Fruit fly (Drosophila melanogaster) whole organism, embryonic: ENCODE measurements around the gene CG34298.

Experiments used
- Ada2b ChIP-seq: fragments of 200-800 bp; sonication (Bioruptor generic); IDR thresholded peaks from 2 replicates; pipeline ENCODE4 v1.3.6; 2022; ENCODE audit warnings: missing biosample characterization, missing genetic modification characterization
- Adf1 ChIP-seq: fragments of 200-800 bp; sonication (Bioruptor generic); IDR thresholded peaks from 2 replicates; pipeline ENCODE4 v1.3.6; 2022; ENCODE audit warnings: missing biosample characterization, missing genetic modification characterization
- BtbVII ChIP-seq: fragments of 200-800 bp; sonication (Bioruptor generic); optimal IDR thresholded peaks from 3 replicates; lab custom pipeline; 2017; ENCODE audit warnings: missing biosample characterization, mild to moderate bottlenecking, missing genetic modification characterization
- CG10366 ChIP-seq: fragments of 200-800 bp; sonication (Bioruptor generic); IDR thresholded peaks from 2 replicates; pipeline ENCODE4 v1.3.6; 2022; ENCODE audit warnings: missing biosample characterization, missing genetic modification characterization
- CG11247 ChIP-seq: fragments of 200-800 bp; sonication (Bioruptor generic); IDR thresholded peaks from 2 replicates; pipeline ENCODE4 v1.3.6; 2022; ENCODE audit warnings: missing biosample characterization, missing genetic modification characterization
- CG14441 ChIP-seq: fragments of 200-800 bp; sonication (Bioruptor generic); IDR thresholded peaks from 2 replicates; pipeline ENCODE4 v1.3.6; 2022; ENCODE audit warnings: missing biosample characterization, missing genetic modification characterization
- CG15269 ChIP-seq: fragments of 200-800 bp; sonication (Bioruptor generic); optimal IDR thresholded peaks from 2 replicates; lab custom pipeline; 2018; ENCODE audit warnings: missing biosample characterization, mild to moderate bottlenecking, missing genetic modification characterization, moderate library complexity
- CG1603 ChIP-seq: fragments of 200-800 bp; sonication (Bioruptor generic); optimal IDR thresholded peaks from 2 replicates; lab custom pipeline; 2019; ENCODE audit warnings: missing biosample characterization, mild to moderate bottlenecking, missing genetic modification characterization, moderate library complexity
- CG17829 ChIP-seq: fragments of 200-800 bp; optimal IDR thresholded peaks from 2 replicates; lab custom pipeline; 2019; ENCODE audit warnings: missing biosample characterization, mild to moderate bottlenecking, missing genetic modification characterization, moderate library complexity
- CG18476 ChIP-seq: fragments of 200-800 bp; sonication (Bioruptor generic); optimal IDR thresholded peaks from 2 replicates; lab custom pipeline; 2016; ENCODE audit warnings: missing biosample characterization, mild to moderate bottlenecking, missing genetic modification characterization
- CG31441 ChIP-seq: fragments of 200-800 bp; sonication (Bioruptor generic); IDR thresholded peaks from 2 replicates; pipeline ENCODE4 v1.3.6; 2022; ENCODE audit warnings: missing biosample characterization, missing genetic modification characterization
- CG7372 ChIP-seq: fragments of 200-800 bp; sonication (Bioruptor generic); IDR thresholded peaks from 2 replicates; pipeline ENCODE4 v1.3.6; 2022; ENCODE audit warnings: missing biosample characterization, missing genetic modification characterization
- CG7839 ChIP-seq: fragments of 200-800 bp; sonication (Bioruptor generic); optimal IDR thresholded peaks from 3 replicates; lab custom pipeline; 2018; ENCODE audit warnings: missing biosample characterization, mild to moderate bottlenecking, missing genetic modification characterization, moderate library complexity
- CG7963 ChIP-seq: fragments of 200-800 bp; sonication (Bioruptor generic); IDR thresholded peaks from 3 replicates; pipeline ENCODE4 v1.3.6; 2022; ENCODE audit warnings: missing biosample characterization, missing genetic modification characterization; ENCODE audit not compliant: partially characterized antibody
- CG8359 ChIP-seq: fragments of 200-800 bp; sonication (Bioruptor generic); optimal IDR thresholded peaks from 2 replicates; lab custom pipeline; 2017; ENCODE audit warnings: missing biosample characterization, mild to moderate bottlenecking, missing genetic modification characterization, borderline replicate concordance
- Chrac-16 ChIP-seq: fragments of 200-800 bp; sonication (Bioruptor generic); optimal IDR thresholded peaks from 3 replicates; lab custom pipeline; 2016; ENCODE audit warnings: missing biosample characterization, missing genetic modification characterization
- Dp ChIP-seq: fragments of 200-800 bp; sonication (Bioruptor generic); optimal IDR thresholded peaks from 2 replicates; lab custom pipeline; 2018; ENCODE audit warnings: missing biosample characterization, mild to moderate bottlenecking, missing genetic modification characterization, moderate library complexity
- HHEX ChIP-seq: fragments of 200-800 bp; sonication (Bioruptor generic); optimal IDR thresholded peaks from 3 replicates; lab custom pipeline; 2017; ENCODE audit warnings: missing biosample characterization, mild to moderate bottlenecking, missing genetic modification characterization, missing genetic modification reagents
- Hmr ChIP-seq: fragments of 200-800 bp; sonication (Bioruptor generic); optimal IDR thresholded peaks from 3 replicates; lab custom pipeline; 2017; ENCODE audit warnings: mild to moderate bottlenecking, missing biosample characterization, missing genetic modification reagents, missing genetic modification characterization
- Mrtf ChIP-seq: fragments of 200-800 bp; sonication (Bioruptor generic); IDR thresholded peaks from 3 replicates; pipeline ENCODE4 v1.3.6; 2022; ENCODE audit warnings: missing biosample characterization, missing genetic modification characterization
- Nf-YB ChIP-seq: fragments of 200-800 bp; sonication (Bioruptor generic); optimal IDR thresholded peaks from 3 replicates; lab custom pipeline; 2019; ENCODE audit warnings: missing biosample characterization, mild to moderate bottlenecking, missing genetic modification characterization, moderate library complexity
- Optix ChIP-seq: fragments of 200-800 bp; sonication (Bioruptor generic); IDR thresholded peaks from 3 replicates; pipeline ENCODE4 v1.3.6; 2022; ENCODE audit warnings: missing biosample characterization, missing genetic modification characterization
- Ptx1 ChIP-seq: fragments of 200-800 bp; sonication (Bioruptor generic); IDR thresholded peaks from 2 replicates; pipeline ENCODE4 v1.3.6; 2022; ENCODE audit warnings: missing biosample characterization, missing genetic modification characterization
- Sox102F ChIP-seq: fragments of 200-800 bp; sonication (Bioruptor generic); optimal IDR thresholded peaks from 2 replicates; lab custom pipeline; 2018; ENCODE audit warnings: missing biosample characterization, mild to moderate bottlenecking, missing genetic modification characterization, moderate library complexity
- Sry-δ ChIP-seq: fragments of 200-800 bp; sonication (Bioruptor generic); optimal IDR thresholded peaks from 2 replicates; lab custom pipeline; 2016; ENCODE audit warnings: missing biosample characterization, missing genetic modification characterization
- Trl ChIP-seq, 3 experiments: fragments of >200 bp in 2 of 3; fragments of 200-800 bp in 1 of 3; sonication (Bioruptor generic) in 1 of 3; optimal IDR thresholded peaks; 2 replicates in 1 of 3; 3 replicates in 2 of 3; lab custom pipeline; 2016 to 2017; ENCODE audit warnings: missing biosample characterization in 1 of 3, missing genetic modification characterization in 1 of 3
- abd-A ChIP-seq: fragments of 200-800 bp; sonication (Bioruptor generic); optimal IDR thresholded peaks from 3 replicates; lab custom pipeline; 2019; ENCODE audit warnings: missing biosample characterization, mild to moderate bottlenecking, missing genetic modification characterization, moderate library complexity
- ac ChIP-seq: fragments of 200-800 bp; sonication (Bioruptor generic); optimal IDR thresholded peaks from 3 replicates; lab custom pipeline; 2017; ENCODE audit warnings: missing biosample characterization, mild to moderate bottlenecking, missing genetic modification characterization
- ato ChIP-seq: fragments of 200-800 bp; sonication (Bioruptor generic); IDR thresholded peaks from 2 replicates; pipeline ENCODE4 v1.3.6; 2022; ENCODE audit warnings: missing biosample characterization, missing genetic modification characterization; ENCODE audit not compliant: partially characterized antibody
- cad ChIP-seq: fragments of >200 bp; optimal IDR thresholded peaks from 2 replicates; lab custom pipeline; 2017; ENCODE audit warnings: missing biosample characterization, missing genetic modification characterization
- dmrt11E ChIP-seq: fragments of 200-800 bp; sonication (Bioruptor generic); optimal IDR thresholded peaks from 3 replicates; lab custom pipeline; 2018; ENCODE audit warnings: missing biosample characterization, mild to moderate bottlenecking, missing genetic modification characterization, moderate library complexity
- eve ChIP-seq, 2 experiments: fragments of >200 bp; optimal IDR thresholded peaks; 2 replicates each; lab custom pipeline; 2017; ENCODE audit warnings: missing biosample characterization in 2 of 2, missing genetic modification characterization in 2 of 2
- eyg ChIP-seq: fragments of 200-800 bp; sonication (Bioruptor generic); optimal IDR thresholded peaks from 3 replicates; lab custom pipeline; 2016; ENCODE audit warnings: missing biosample characterization, missing genetic modification characterization
- grn ChIP-seq: fragments of 200-800 bp; sonication (Bioruptor generic); optimal IDR thresholded peaks from 3 replicates; lab custom pipeline; 2017; ENCODE audit warnings: missing biosample characterization, missing genetic modification characterization
- ind ChIP-seq: fragments of 200-800 bp; sonication (Bioruptor generic); optimal IDR thresholded peaks from 3 replicates; lab custom pipeline; 2016; ENCODE audit warnings: missing biosample characterization, missing genetic modification characterization
- insv ChIP-seq, 2 experiments: fragments of 200-800 bp; sonication (Bioruptor generic); optimal IDR thresholded peaks; 3 replicates each; lab custom pipeline; 2016 to 2018; ENCODE audit warnings: missing biosample characterization in 2 of 2, missing genetic modification characterization in 2 of 2
- inv ChIP-seq: fragments of 200-800 bp; sonication (Bioruptor generic); IDR thresholded peaks from 2 replicates; pipeline ENCODE4 v1.3.6; 2022; ENCODE audit warnings: missing biosample characterization, missing genetic modification characterization; ENCODE audit not compliant: partially characterized antibody
- mam ChIP-seq: fragments of 200-800 bp; sonication (Bioruptor generic); optimal IDR thresholded peaks from 3 replicates; lab custom pipeline; 2016; ENCODE audit warnings: missing biosample characterization, missing genetic modification characterization
- nerfin-2 ChIP-seq: fragments of 200-800 bp; sonication (Bioruptor generic); IDR thresholded peaks from 2 replicates; pipeline ENCODE4 v1.3.6; 2022; ENCODE audit warnings: missing biosample characterization, missing genetic modification characterization; ENCODE audit not compliant: partially characterized antibody
- odd ChIP-seq: fragments of 200-800 bp; sonication (Bioruptor generic); optimal IDR thresholded peaks from 2 replicates; lab custom pipeline; 2017; ENCODE audit warnings: missing biosample characterization, mild to moderate bottlenecking, missing genetic modification characterization
- org-1 ChIP-seq: fragments of 200-800 bp; sonication (Bioruptor generic); optimal IDR thresholded peaks from 2 replicates; lab custom pipeline; 2017; ENCODE audit warnings: missing biosample characterization, missing genetic modification characterization
- otp ChIP-seq: fragments of 200-800 bp; sonication (Bioruptor generic); IDR thresholded peaks from 3 replicates; pipeline ENCODE4, ENCODE4 v1.3.6; 2022; ENCODE audit warnings: missing biosample characterization, missing genetic modification characterization
- pho ChIP-seq: fragments of 200-800 bp; sonication (Bioruptor generic); optimal IDR thresholded peaks from 2 replicates; lab custom pipeline; 2016; ENCODE audit warnings: missing biosample characterization, missing genetic modification characterization
- psq ChIP-seq: fragments of 200-800 bp; sonication (Bioruptor generic); optimal IDR thresholded peaks from 2 replicates; lab custom pipeline; 2017; ENCODE audit warnings: missing biosample characterization, missing genetic modification characterization
- pzg ChIP-seq: fragments of 200-800 bp; sonication (Bioruptor generic); optimal IDR thresholded peaks from 3 replicates; lab custom pipeline; 2018; ENCODE audit warnings: missing biosample characterization, mild to moderate bottlenecking, missing genetic modification characterization, moderate library complexity
- ranshi ChIP-seq: fragments of 200-800 bp; sonication (Bioruptor generic); IDR thresholded peaks from 2 replicates; pipeline ENCODE4 v1.3.6; 2022; ENCODE audit warnings: missing biosample characterization, missing genetic modification characterization
- schlank ChIP-seq: fragments of 200-800 bp; sonication (Bioruptor generic); optimal IDR thresholded peaks from 2 replicates; lab custom pipeline; 2018; ENCODE audit warnings: missing biosample characterization, mild to moderate bottlenecking, missing genetic modification characterization
- sob ChIP-seq: fragments of 200-800 bp; sonication (Bioruptor generic); IDR thresholded peaks from 2 replicates; pipeline ENCODE4 v1.3.6; 2022; ENCODE audit warnings: missing biosample characterization, missing genetic modification characterization
- stwl ChIP-seq: fragments of 200-800 bp; sonication (Bioruptor generic); optimal IDR thresholded peaks from 3 replicates; lab custom pipeline; 2018; ENCODE audit warnings: missing biosample characterization, mild to moderate bottlenecking, missing genetic modification characterization, moderate library complexity
- usp ChIP-seq: fragments of >200 bp; optimal IDR thresholded peaks from 2 replicates; lab custom pipeline; 2017; ENCODE audit warnings: missing biosample characterization, missing genetic modification characterization

CG34298 gene

dm6 chr3R:29983073-29983544 lies 16.5 kb upstream of the CG34298 start, which contains the start of gene CG7896 (continued):
- TF ChIP-seq nerfin-2 (no peak), ind (GFP tag; lab: Kevin White, UChicago) (peak; percentile 60), cad (no peak), CG7839 (tag; lab: Kevin White, UChicago) (peak; percentile 71), psq (GFP tag; lab: Kevin White, UChicago) (peak; percentile 4), schlank (tag; lab: Kevin White, UChicago) (no peak), Dp (GFP tag; lab: Kevin White, UChicago) (no peak), CG18476 (GFP tag; lab: Kevin White, UChicago) (peak; percentile 11), org-1 (GFP tag; lab: Kevin White, UChicago) (peak; percentile 63), stwl (tag; lab: Kevin White, UChicago) (no peak), sob (GFP tag; lab: Robert Waterston, UW) (peak; percentile 70), CG31441 (GFP tag; lab: Robert Waterston, UW) (peak; percentile 84), Chrac-16 (peak; percentile 60), dmrt11E (tag; lab: Kevin White, UChicago) (peak; percentile 52), CG17829 (tag; lab: Kevin White, UChicago) (peak; percentile 86), grn (GFP tag; lab: Kevin White, UChicago) (no peak), mam (GFP tag; lab: Kevin White, UChicago) (no peak), pho (GFP tag; lab: Kevin White, UChicago) (no peak), Nf-YB (GFP tag; lab: Kevin White, UChicago) (peak; percentile 21), CG14441 (GFP tag; lab: Robert Waterston, UW) (peak; percentile 81), pzg (no peak), Hmr (GFP tag; lab: Kevin White, UChicago) (peak; percentile 67), Ada2b (GFP tag; lab: Robert Waterston, UW) (peak; percentile 76), CG7372 (GFP tag; lab: Robert Waterston, UW) (peak; percentile 75), eyg (GFP tag; lab: Kevin White, UChicago) (no peak), CG15269 (peak; percentile 74), Optix (0 out of 3 replicates have a peak, but pooled peaks have one; percentile 30), insv (GFP tag; optimal IDR thresholded peaks at IDR 0.05; lab: Kevin White, UChicago) (no peak), ato (no peak), inv (GFP tag; lab: Robert Waterston, UW) (no peak), BtbVII (GFP tag; lab: Kevin White, UChicago) (peak; percentile 48), Sry-δ (GFP tag; lab: Kevin White, UChicago) (no peak), Ptx1 (peak; percentile 88), usp (GFP tag; lab: Kevin White, UChicago) (no peak), CG10366 (GFP tag; lab: Robert Waterston, UW) (peak; percentile 73), CG11247 (GFP tag; lab: Robert Waterston, UW) (peak; percentile 60; the same call in 1 of the 2 replicates), otp (peak; percentile 59; the same call in 1 of the 3 replicates), eve (GFP tag; optimal IDR thresholded peaks at IDR 0.05; lab: Kevin White, UChicago) (no peak), ac (GFP tag; lab: Kevin White, UChicago) (no peak), CG7963 (GFP tag; lab: Robert Waterston, UW) (no peak), abd-A (tag; lab: Kevin White, UChicago) (no peak), HHEX (GFP tag; lab: Kevin White, UChicago) (peak; percentile 67), Sox102F (GFP tag; lab: Kevin White, UChicago) (peak; percentile 63), CG8359 (GFP tag; lab: Kevin White, UChicago) (no peak), odd (peak; percentile 59), ranshi (GFP tag; lab: Robert Waterston, UW) (peak; percentile 67; the same call in 1 of the 2 replicates), CG1603 (tag; lab: Kevin White, UChicago) (peak; percentile 31), Adf1 (GFP tag; lab: Robert Waterston, UW) (peak; percentile 31; the same call in 1 of the 2 replicates), Mrtf (GFP tag; lab: Robert Waterston, UW) (peak; percentile 71; the same call in 1 of the 3 replicates), Trl (optimal IDR thresholded peaks at IDR 0.05; lab: Kevin White, UChicago) (peak in 1 of 2 experiments; percentile 26), Trl (GFP tag; optimal IDR thresholded peaks at IDR 0.05; lab: Kevin White, UChicago) (no peak)
